Worm (Caenorhabditis elegans): ENCODE data around the gene cdk-5.

DNA sequence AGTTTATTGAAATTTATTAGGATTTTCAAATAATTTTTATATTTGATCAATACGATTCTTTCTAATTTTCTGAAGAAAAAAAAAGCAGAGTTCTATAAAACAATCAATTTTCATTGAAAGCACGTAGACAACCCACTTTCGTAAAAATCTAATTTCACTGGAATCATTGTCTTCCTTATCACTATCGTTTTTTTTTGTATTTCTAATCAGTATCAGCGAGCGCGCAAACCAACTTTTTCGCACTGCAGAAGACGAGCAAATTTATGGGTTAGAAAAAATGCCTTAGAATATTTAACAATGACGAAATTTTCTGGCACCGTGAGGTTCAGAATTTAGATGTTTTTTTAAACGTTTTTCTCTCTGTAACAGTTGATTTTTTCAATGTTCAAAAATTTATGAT is 13.3 kb downstream of the cdk-5 start:
- TF ChIP-seq him-1 (tag; optimal IDR thresholded peaks at IDR 0.05) (no peak), W03F9.2 (tag; optimal IDR thresholded peaks at IDR 0.05) (no peak)
